Fruit fly (Drosophila melanogaster) whole organism, embryonic: ENCODE results near the gene rumi.

Experiments
- CG16779 ChIP-seq: fragments of 200-800 bp; sonication (Bioruptor generic); IDR thresholded peaks from 2 replicates; pipeline ENCODE4 v1.3.6; 2022; ENCODE audit warnings: missing biosample characterization, missing genetic modification characterization
- pita ChIP-seq: fragments of 200-800 bp; sonication (Bioruptor generic); optimal IDR thresholded peaks from 2 replicates; lab custom pipeline; 2017; ENCODE audit warnings: missing biosample characterization, mild to moderate bottlenecking, missing genetic modification characterization

DNA sequence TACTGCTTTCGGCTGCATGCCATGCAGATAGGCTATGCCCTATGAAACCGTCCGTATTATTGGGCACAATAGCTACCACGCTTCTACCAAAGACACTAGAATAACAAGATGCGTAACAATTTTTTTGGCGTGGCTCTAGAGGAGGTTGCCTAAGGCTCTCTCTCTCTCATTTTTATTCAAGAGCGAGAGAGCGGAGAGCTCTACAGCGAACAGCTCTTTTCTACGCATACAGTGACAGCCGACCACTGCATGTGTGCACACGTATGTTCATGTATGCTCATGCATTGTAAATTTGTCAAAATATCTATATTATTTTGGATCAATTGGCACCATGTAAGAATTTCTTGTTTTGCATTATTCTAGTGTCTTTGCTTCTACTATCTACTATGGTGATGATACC is 17.4 kb downstream of the rumi start:
- TF ChIP-seq pita (GFP tag; lab: Kevin White, UChicago), result no peak
- TF ChIP-seq CG16779 (GFP tag; lab: Robert Waterston, UW), result no peak
